Fruit fly (Drosophila melanogaster) whole organism, embryonic: ENCODE data around the gene CG6163.

ENCODE experiments used
- CG10366 ChIP-seq: fragments of 200-800 bp; sonication (Bioruptor generic); IDR thresholded peaks from 2 replicates; pipeline ENCODE4 v1.3.6; 2022; ENCODE audit warnings: missing biosample characterization, missing genetic modification characterization
- CG10959 ChIP-seq: fragments of 200-800 bp; sonication (Bioruptor generic); IDR thresholded peaks from 2 replicates; pipeline ENCODE4 v1.3.6; 2022; ENCODE audit warnings: missing biosample characterization, missing genetic modification characterization
- CG11695 ChIP-seq: fragments of 200-800 bp; sonication (Bioruptor generic); IDR thresholded peaks from 3 replicates; pipeline ENCODE4 v1.3.6; 2022; ENCODE audit warnings: missing biosample characterization, missing genetic modification characterization
- CG12155 ChIP-seq: fragments of 200-800 bp; sonication (Bioruptor generic); optimal IDR thresholded peaks from 3 replicates; lab custom pipeline; 2016; ENCODE audit warnings: missing biosample characterization, missing genetic modification characterization
- CG12219 ChIP-seq: fragments of 200-800 bp; sonication (Bioruptor generic); optimal IDR thresholded peaks from 3 replicates; lab custom pipeline; 2018; ENCODE audit warnings: missing biosample characterization, mild to moderate bottlenecking, missing genetic modification characterization
- CG12391 ChIP-seq: fragments of 200-800 bp; sonication (Bioruptor generic); optimal IDR thresholded peaks from 3 replicates; lab custom pipeline; 2018; ENCODE audit warnings: missing biosample characterization, mild to moderate bottlenecking, missing genetic modification characterization, moderate library complexity
- CG12942 ChIP-seq: fragments of 200-800 bp; sonication (Bioruptor generic); optimal IDR thresholded peaks from 3 replicates; lab custom pipeline; 2016; ENCODE audit warnings: missing biosample characterization, missing genetic modification characterization
- CG13296 ChIP-seq: fragments of 200-800 bp; sonication (Bioruptor generic); optimal IDR thresholded peaks from 3 replicates; lab custom pipeline; 2018; ENCODE audit warnings: missing biosample characterization, mild to moderate bottlenecking, missing genetic modification characterization
- CG14667 ChIP-seq: fragments of 200-800 bp; sonication (Bioruptor generic); IDR thresholded peaks from 2 replicates; pipeline ENCODE4 v1.3.6; 2022; ENCODE audit warnings: missing biosample characterization, missing genetic modification characterization
- CG17612 ChIP-seq: fragments of 200-800 bp; sonication (Bioruptor generic); IDR thresholded peaks from 2 replicates; pipeline ENCODE4 v1.3.6; 2022; ENCODE audit warnings: missing biosample characterization, missing genetic modification characterization
- CG1832 ChIP-seq: fragments of 200-800 bp; sonication (Bioruptor generic); optimal IDR thresholded peaks from 2 replicates; lab custom pipeline; 2017; ENCODE audit warnings: missing biosample characterization, mild to moderate bottlenecking, missing genetic modification characterization, inconsistent platforms
- CG18619 ChIP-seq: fragments of 200-800 bp; sonication (Bioruptor generic); optimal IDR thresholded peaks from 3 replicates; lab custom pipeline; 2017; ENCODE audit warnings: missing biosample characterization, mild to moderate bottlenecking, missing genetic modification characterization
- CG2202 ChIP-seq: fragments of 200-800 bp; sonication (Bioruptor generic); optimal IDR thresholded peaks from 2 replicates; lab custom pipeline; 2018; ENCODE audit warnings: missing biosample characterization, mild to moderate bottlenecking, missing genetic modification characterization
- CG2875 ChIP-seq: fragments of 200-800 bp; sonication (Bioruptor generic); optimal IDR thresholded peaks from 2 replicates; lab custom pipeline; 2017; ENCODE audit warnings: missing biosample characterization, mild to moderate bottlenecking, missing genetic modification characterization, missing genetic modification reagents
- CG30403 ChIP-seq: fragments of 200-800 bp; sonication (Bioruptor generic); optimal IDR thresholded peaks from 3 replicates; lab custom pipeline; 2016; ENCODE audit warnings: missing biosample characterization, missing genetic modification characterization
- CG33557 ChIP-seq: fragments of 200-800 bp; sonication (Bioruptor generic); optimal IDR thresholded peaks from 2 replicates; lab custom pipeline; 2019; ENCODE audit warnings: missing biosample characterization, mild to moderate bottlenecking, missing genetic modification characterization, moderate library complexity
- CG3995 ChIP-seq: fragments of 200-800 bp; sonication (Bioruptor generic); optimal IDR thresholded peaks from 3 replicates; lab custom pipeline; 2016; ENCODE audit warnings: missing biosample characterization, missing genetic modification characterization
- CG6254 ChIP-seq: fragments of 200-800 bp; sonication (Bioruptor generic); optimal IDR thresholded peaks from 3 replicates; lab custom pipeline; 2017; ENCODE audit warnings: mild to moderate bottlenecking, missing biosample characterization, missing genetic modification reagents, missing genetic modification characterization
- CG6791 ChIP-seq: fragments of 200-800 bp; sonication (Bioruptor generic); IDR thresholded peaks from 3 replicates; pipeline ENCODE4 v1.3.6; 2022; ENCODE audit warnings: missing biosample characterization, missing genetic modification characterization; ENCODE audit not compliant: partially characterized antibody
- CG6813 ChIP-seq: fragments of 200-800 bp; sonication (Bioruptor generic); optimal IDR thresholded peaks from 2 replicates; lab custom pipeline; 2017; ENCODE audit warnings: missing biosample characterization, missing genetic modification characterization, mild to moderate bottlenecking, moderate library complexity, missing genetic modification reagents
- CG8281 ChIP-seq: fragments of 200-800 bp; sonication (Bioruptor generic); optimal IDR thresholded peaks from 2 replicates; lab custom pipeline; 2018; ENCODE audit warnings: missing biosample characterization, mild to moderate bottlenecking, missing genetic modification characterization, moderate library complexity
- Dbx ChIP-seq: fragments of 200-800 bp; sonication (Bioruptor generic); IDR thresholded peaks from 3 replicates; pipeline ENCODE4 v1.3.6; 2022; ENCODE audit warnings: missing biosample characterization, missing genetic modification characterization
- Doc2 ChIP-seq: fragments of 200-800 bp; sonication (Bioruptor generic); IDR thresholded peaks from 2 replicates; pipeline ENCODE4 v1.3.6; 2022; ENCODE audit warnings: missing biosample characterization, missing genetic modification characterization
- E2f1 ChIP-seq: fragments of 200-800 bp; sonication (Bioruptor generic); IDR thresholded peaks from 2 replicates; pipeline ENCODE4 v1.3.6; 2022; ENCODE audit warnings: missing biosample characterization, missing genetic modification characterization
- Hsf ChIP-seq: fragments of 200-800 bp; sonication (Bioruptor generic); optimal IDR thresholded peaks from 3 replicates; lab custom pipeline; 2016; ENCODE audit warnings: missing biosample characterization, missing genetic modification characterization
- Jarid2 ChIP-seq: fragments of 200-800 bp; sonication (Bioruptor generic); optimal IDR thresholded peaks from 3 replicates; lab custom pipeline; 2017; ENCODE audit warnings: mild to moderate bottlenecking, missing biosample characterization, missing genetic modification reagents, missing genetic modification characterization
- Pdp1 ChIP-seq, 2 experiments: fragments of 200-800 bp; sonication (Bioruptor generic); optimal IDR thresholded peaks; 3 replicates each; lab custom pipeline; 2016; ENCODE audit warnings: missing biosample characterization in 2 of 2, missing genetic modification characterization in 2 of 2, mild to moderate bottlenecking in 1 of 2, moderate library complexity in 1 of 2
- Scr ChIP-seq: fragments of 200-800 bp; sonication (Bioruptor generic); IDR thresholded peaks from 2 replicates; pipeline ENCODE4 v1.3.6; 2022; ENCODE audit warnings: missing biosample characterization, missing genetic modification characterization; ENCODE audit not compliant: partially characterized antibody
- Xrp1 ChIP-seq: fragments of 200-800 bp; sonication (Bioruptor generic); IDR thresholded peaks from 2 replicates; pipeline ENCODE4 v1.3.6; 2022; ENCODE audit warnings: missing biosample characterization, missing genetic modification characterization
- ab ChIP-seq: fragments of 200-800 bp; sonication (Bioruptor generic); optimal IDR thresholded peaks from 2 replicates; lab custom pipeline; 2016; ENCODE audit warnings: missing biosample characterization, missing genetic modification characterization
- abd-A ChIP-seq: fragments of 200-800 bp; sonication (Bioruptor generic); optimal IDR thresholded peaks from 3 replicates; lab custom pipeline; 2019; ENCODE audit warnings: missing biosample characterization, mild to moderate bottlenecking, missing genetic modification characterization, moderate library complexity
- ato ChIP-seq: fragments of 200-800 bp; sonication (Bioruptor generic); IDR thresholded peaks from 2 replicates; pipeline ENCODE4 v1.3.6; 2022; ENCODE audit warnings: missing biosample characterization, missing genetic modification characterization; ENCODE audit not compliant: partially characterized antibody
- bigmax ChIP-seq: fragments of 200-800 bp; sonication (Bioruptor generic); optimal IDR thresholded peaks from 2 replicates; lab custom pipeline; 2018; ENCODE audit warnings: missing biosample characterization, mild to moderate bottlenecking, missing genetic modification characterization
- bsh ChIP-seq, 2 experiments: fragments of 200-800 bp; sonication (Bioruptor generic); optimal IDR thresholded peaks; 2 replicates each; lab custom pipeline; 2017 to 2018; ENCODE audit warnings: mild to moderate bottlenecking in 2 of 2, missing biosample characterization in 2 of 2, missing genetic modification characterization in 2 of 2, moderate library complexity in 1 of 2
- en ChIP-seq: fragments of 200-800 bp; sonication (Bioruptor generic); optimal IDR thresholded peaks from 2 replicates; lab custom pipeline; 2016; ENCODE audit warnings: missing biosample characterization, missing genetic modification characterization
- fru ChIP-seq: fragments of >200 bp; optimal IDR thresholded peaks from 2 replicates; lab custom pipeline; 2017
- gcm2 ChIP-seq: fragments of 200-800 bp; sonication (Bioruptor generic); optimal IDR thresholded peaks from 2 replicates; lab custom pipeline; 2016; ENCODE audit warnings: missing biosample characterization, missing genetic modification characterization
- grn ChIP-seq: fragments of 200-800 bp; sonication (Bioruptor generic); optimal IDR thresholded peaks from 3 replicates; lab custom pipeline; 2017; ENCODE audit warnings: missing biosample characterization, missing genetic modification characterization
- gsb-n ChIP-seq: fragments of 200-800 bp; sonication (Bioruptor generic); optimal IDR thresholded peaks from 3 replicates; lab custom pipeline; 2018; ENCODE audit warnings: missing biosample characterization, mild to moderate bottlenecking, missing genetic modification characterization
- lbe ChIP-seq: fragments of 200-800 bp; sonication (Bioruptor generic); optimal IDR thresholded peaks from 2 replicates; lab custom pipeline; 2016; ENCODE audit warnings: missing biosample characterization, mild to moderate bottlenecking, missing genetic modification characterization
- lilli ChIP-seq: fragments of 200-800 bp; sonication (Bioruptor generic); optimal IDR thresholded peaks from 3 replicates; lab custom pipeline; 2016; ENCODE audit warnings: missing biosample characterization, missing genetic modification characterization
- mirr ChIP-seq: fragments of 200-800 bp; sonication (Bioruptor generic); optimal IDR thresholded peaks from 3 replicates; lab custom pipeline; 2018; ENCODE audit warnings: missing biosample characterization, mild to moderate bottlenecking, missing genetic modification characterization
- nerfin-2 ChIP-seq: fragments of 200-800 bp; sonication (Bioruptor generic); IDR thresholded peaks from 2 replicates; pipeline ENCODE4 v1.3.6; 2022; ENCODE audit warnings: missing biosample characterization, missing genetic modification characterization; ENCODE audit not compliant: partially characterized antibody
- pb ChIP-seq: fragments of 200-800 bp; sonication (Bioruptor generic); optimal IDR thresholded peaks from 3 replicates; lab custom pipeline; 2016; ENCODE audit warnings: missing biosample characterization, missing genetic modification characterization
- row ChIP-seq: fragments of 200-800 bp; sonication (Bioruptor generic); IDR thresholded peaks from 3 replicates; pipeline ENCODE4 v1.3.6; 2022; ENCODE audit warnings: missing biosample characterization, missing genetic modification characterization
- sc ChIP-seq, 3 experiments: fragments of >200 bp in 2 of 3; fragments of 200-800 bp in 1 of 3; sonication (Bioruptor generic) in 1 of 3; optimal IDR thresholded peaks; 2 replicates in 2 of 3; 3 replicates in 1 of 3; lab custom pipeline; 2017; ENCODE audit warnings: mild to moderate bottlenecking in 1 of 3, missing biosample characterization in 1 of 3, missing genetic modification characterization in 1 of 3, missing genetic modification reagents in 1 of 3
- so ChIP-seq: fragments of 200-800 bp; sonication (Bioruptor generic); IDR thresholded peaks from 3 replicates; pipeline ENCODE4 v1.3.6; 2022; ENCODE audit warnings: missing biosample characterization, missing genetic modification characterization
- trh ChIP-seq: fragments of 200-800 bp; sonication (Bioruptor generic); optimal IDR thresholded peaks from 2 replicates; lab custom pipeline; 2016; ENCODE audit warnings: missing biosample characterization, missing genetic modification characterization
- tup ChIP-seq: fragments of 200-800 bp; sonication (Bioruptor generic); optimal IDR thresholded peaks from 2 replicates; lab custom pipeline; 2016; ENCODE audit warnings: missing biosample characterization, mild to moderate bottlenecking, missing genetic modification characterization, moderate library complexity
- vnd ChIP-seq: fragments of 200-800 bp; sonication (Bioruptor generic); IDR thresholded peaks from 3 replicates; pipeline ENCODE4 v1.3.6; 2022; ENCODE audit warnings: missing biosample characterization, missing genetic modification characterization; ENCODE audit not compliant: partially characterized antibody
- zfh1 ChIP-seq: fragments of 200-800 bp; sonication (Bioruptor generic); IDR thresholded peaks from 3 replicates; pipeline ENCODE4 v1.3.6; 2022; ENCODE audit warnings: missing biosample characterization, missing genetic modification characterization

CG6163 gene

dm6 chr3L:11317464-11317863 lies 47.2 kb downstream of the CG6163 start (continued):
- TF ChIP-seq CG33557 (GFP tag; lab: Kevin White, UChicago): peak; percentile 42
- no peak for TF ChIP-seq CG11695 (GFP tag; lab: Robert Waterston, UW)
- no peak for TF ChIP-seq Hsf (GFP tag; lab: Kevin White, UChicago)
- no peak for TF ChIP-seq CG1832 (GFP tag; lab: Kevin White, UChicago)
- no peak for TF ChIP-seq CG10366
- no peak for TF ChIP-seq Doc2 (GFP tag; lab: Robert Waterston, UW)
- no peak for TF ChIP-seq lilli (GFP tag; lab: Kevin White, UChicago)
- no peak for TF ChIP-seq ab (GFP tag; lab: Kevin White, UChicago)
- peak in 1 of 2 experiments; percentile 9 for TF ChIP-seq bsh (GFP tag; optimal IDR thresholded peaks at IDR 0.05; lab: Kevin White, UChicago)
- TF ChIP-seq CG6791: no peak
- TF ChIP-seq lbe: no peak
- peak; percentile 55 for TF ChIP-seq Xrp1 (GFP tag; lab: Robert Waterston, UW)
- TF ChIP-seq bigmax: no peak
- no peak for TF ChIP-seq CG30403
- TF ChIP-seq vnd (GFP tag; lab: Robert Waterston, UW): no peak
- no peak for TF ChIP-seq en (GFP tag; lab: Kevin White, UChicago)
- TF ChIP-seq Scr (GFP tag; lab: Robert Waterston, UW): no peak
- no peak for TF ChIP-seq Jarid2 (GFP tag; lab: Kevin White, UChicago)
- no peak for TF ChIP-seq so (GFP tag; lab: Robert Waterston, UW)
- TF ChIP-seq CG12155 (GFP tag; lab: Kevin White, UChicago): no peak
- TF ChIP-seq gcm2 (GFP tag; lab: Kevin White, UChicago): no peak
- no peak for TF ChIP-seq trh (GFP tag; lab: Kevin White, UChicago)
- TF ChIP-seq CG8281 (tag; lab: Kevin White, UChicago): peak; percentile 64
- TF ChIP-seq nerfin-2 (GFP tag; lab: Robert Waterston, UW): no peak
- no peak for TF ChIP-seq CG17612 (GFP tag; lab: Robert Waterston, UW)
- TF ChIP-seq E2f1 (GFP tag; lab: Robert Waterston, UW): no peak
- TF ChIP-seq CG13296 (GFP tag; lab: Kevin White, UChicago): no peak
- TF ChIP-seq ato (GFP tag; lab: Robert Waterston, UW): no peak
- peak; percentile 33 for TF ChIP-seq CG2202
- no peak for TF ChIP-seq abd-A (tag; lab: Kevin White, UChicago)
- no peak for TF ChIP-seq pb (GFP tag; lab: Kevin White, UChicago)
- no peak for TF ChIP-seq CG3995 (GFP tag; lab: Kevin White, UChicago)
- TF ChIP-seq CG2875 (GFP tag; lab: Kevin White, UChicago): no peak
- TF ChIP-seq Dbx: no peak
- no peak for TF ChIP-seq row
- TF ChIP-seq CG18619 (GFP tag; lab: Kevin White, UChicago): no peak
- TF ChIP-seq fru (lab: Kevin White, UChicago): no peak
- no peak for TF ChIP-seq tup
- TF ChIP-seq CG12391: no peak
- TF ChIP-seq CG6813 (GFP tag; lab: Kevin White, UChicago): no peak
- no peak for TF ChIP-seq CG10959 (GFP tag; lab: Robert Waterston, UW)
- TF ChIP-seq CG6254 (GFP tag; lab: Kevin White, UChicago): no peak
- no peak for TF ChIP-seq grn (GFP tag; lab: Kevin White, UChicago)
- no peak for TF ChIP-seq Pdp1 (GFP tag; optimal IDR thresholded peaks at IDR 0.05; lab: Kevin White, UChicago)
- TF ChIP-seq gsb-n (tag; lab: Kevin White, UChicago): peak; percentile 60
- TF ChIP-seq CG12942 (GFP tag; lab: Kevin White, UChicago): no peak
- no peak for TF ChIP-seq CG14667 (GFP tag; lab: Robert Waterston, UW)
- no peak for TF ChIP-seq mirr
- TF ChIP-seq sc (optimal IDR thresholded peaks at IDR 0.05; lab: Kevin White, UChicago): no peak
- TF ChIP-seq sc (GFP tag; optimal IDR thresholded peaks at IDR 0.05; lab: Kevin White, UChicago): no peak
- TF ChIP-seq zfh1 (GFP tag; lab: Robert Waterston, UW): no peak
- no peak for TF ChIP-seq CG12219 (GFP tag; lab: Kevin White, UChicago)
